Worm (Caenorhabditis elegans) whole organism, L4 larva: ENCODE data around the gene tre-4.

Source experiments
- T20F7.1 ChIP-seq: fragments of 200-800 bp; sonication (Bioruptor generic); optimal IDR thresholded peaks from 2 replicates; lab custom pipeline; 2018; ENCODE audit warnings: mild to moderate bottlenecking, missing genetic modification characterization, missing compliant biosample characterization
- T26A8.4 ChIP-seq: fragments of 200-800 bp; sonication (Bioruptor generic); IDR thresholded peaks from 2 replicates; pipeline ENCODE4 v1.3.6; 2022; ENCODE audit warnings: missing genetic modification characterization, missing compliant biosample characterization
- ama-1 ChIP-seq: fragments of 150-350 bp; optimal IDR thresholded peaks from 2 replicates; lab custom pipeline; 2014; ENCODE audit warnings: inconsistent platforms, mixed read lengths
- arid-1 ChIP-seq: fragments of 200-800 bp; sonication (Bioruptor generic); conservative IDR thresholded peaks from 2 replicates; pipeline ENCODE4 v1.3.6; 2022; ENCODE audit warnings: missing genetic modification reagents, missing genetic modification characterization, missing compliant biosample characterization
- attf-4 ChIP-seq: sonication (generic microtip); optimal IDR thresholded peaks from 3 replicates; lab custom pipeline; 2017; ENCODE audit warnings: missing biosample characterization, missing genetic modification characterization
- ceh-20 ChIP-seq: fragments of 200-800 bp; sonication (Bioruptor generic); IDR thresholded peaks from 2 replicates; pipeline ENCODE4 v1.3.6; 2022; ENCODE audit warnings: missing genetic modification reagents, missing genetic modification characterization, missing compliant biosample characterization
- ctbp-1 ChIP-seq: fragments of 200-800 bp; sonication (Bioruptor generic); IDR thresholded peaks from 2 replicates; pipeline ENCODE4 v1.3.6; 2022; ENCODE audit warnings: missing genetic modification reagents, missing genetic modification characterization, missing compliant biosample characterization
- daf-19 ChIP-seq: fragments of 200-800 bp; sonication (Bioruptor generic); conservative IDR thresholded peaks from 2 replicates; pipeline ENCODE4 v1.3.6; 2022; ENCODE audit warnings: missing genetic modification characterization, missing compliant biosample characterization
- dmd-9 ChIP-seq: fragments of 200-800 bp; sonication (Bioruptor generic); IDR thresholded peaks from 2 replicates; pipeline ENCODE4 v1.3.6; 2022; ENCODE audit warnings: missing genetic modification reagents, missing genetic modification characterization, missing compliant biosample characterization
- dpl-1 ChIP-seq: fragments of 150-350 bp; optimal IDR thresholded peaks from 2 replicates; lab custom pipeline; 2014; ENCODE audit warnings: missing biosample characterization, missing genetic modification reagents, missing genetic modification characterization
- duxl-1 ChIP-seq: sonication (generic microtip); optimal IDR thresholded peaks from 2 replicates; lab custom pipeline; 2016; ENCODE audit warnings: mild to moderate bottlenecking, missing genetic modification characterization, moderate library complexity, missing compliant biosample characterization; ENCODE audit not compliant: poor library complexity
- egl-43 ChIP-seq: fragments of 200-800 bp; sonication (Bioruptor generic); IDR thresholded peaks from 2 replicates; pipeline ENCODE4 v1.3.6; 2022; ENCODE audit warnings: missing genetic modification reagents, missing genetic modification characterization, missing compliant biosample characterization
- fkh-10 ChIP-seq: fragments of 150-350 bp; optimal IDR thresholded peaks from 2 replicates; lab custom pipeline; 2014; ENCODE audit warnings: missing biosample characterization, missing genetic modification reagents, missing genetic modification characterization
- hif-1 ChIP-seq, 2 experiments: sonication (generic microtip); optimal IDR thresholded peaks; 2 replicates each; lab custom pipeline; 2016 to 2017; ENCODE audit warnings: missing compliant biosample characterization in 2 of 2, missing genetic modification characterization in 2 of 2, missing genetic modification reagents in 2 of 2, missing genotype in 2 of 2, mild to moderate bottlenecking in 1 of 2
- hlh-11 ChIP-seq: fragments of 200-800 bp; sonication (Bioruptor generic); optimal IDR thresholded peaks from 2 replicates; lab custom pipeline; 2018; ENCODE audit warnings: mild to moderate bottlenecking, missing genetic modification characterization, missing compliant biosample characterization
- lim-7 ChIP-seq: fragments of 200-800 bp; sonication (Bioruptor generic); IDR thresholded peaks from 2 replicates; pipeline ENCODE4 v1.3.6; 2022; ENCODE audit warnings: missing genetic modification characterization, missing compliant biosample characterization
- lin-29 ChIP-seq: fragments of 200-800 bp; sonication (Bioruptor generic); IDR thresholded peaks from 2 replicates; pipeline ENCODE4 v1.3.6; 2022; ENCODE audit warnings: missing genetic modification reagents, missing genetic modification characterization, missing compliant biosample characterization
- lin-38 ChIP-seq: fragments of 200-800 bp; sonication (Bioruptor generic); IDR thresholded peaks from 2 replicates; pipeline ENCODE4 v1.3.6; 2022; ENCODE audit warnings: missing genetic modification reagents, missing genetic modification characterization, missing compliant biosample characterization
- mep-1 ChIP-seq: fragments of 150-350 bp; sonication (generic microtip); optimal IDR thresholded peaks from 3 replicates; lab custom pipeline; 2014; ENCODE audit warnings: missing biosample characterization, missing genetic modification characterization
- mes-2 ChIP-seq: sonication (generic microtip); optimal IDR thresholded peaks from 2 replicates; lab custom pipeline; 2016; ENCODE audit warnings: missing genotype, mild to moderate bottlenecking, missing genetic modification characterization, missing compliant biosample characterization; ENCODE audit not compliant: poor library complexity, severe bottlenecking
- mxl-2 ChIP-seq: fragments of 200-800 bp; sonication (Bioruptor generic); conservative IDR thresholded peaks from 2 replicates; pipeline ENCODE4 v1.3.6; 2022; ENCODE audit warnings: missing genetic modification reagents, missing genetic modification characterization, missing compliant biosample characterization
- nhr-102 ChIP-seq: sonication (generic microtip); optimal IDR thresholded peaks from 2 replicates; lab custom pipeline; 2016; ENCODE audit warnings: mild to moderate bottlenecking, missing genetic modification characterization, moderate library complexity, missing compliant biosample characterization
- nhr-11 ChIP-seq: fragments of 150-350 bp; optimal IDR thresholded peaks from 2 replicates; lab custom pipeline; 2014; ENCODE audit warnings: missing biosample characterization, missing genetic modification characterization
- nhr-111 ChIP-seq: fragments of 200-800 bp; sonication (Bioruptor generic); optimal IDR thresholded peaks from 2 replicates; lab custom pipeline; 2018; ENCODE audit warnings: mild to moderate bottlenecking, missing genetic modification characterization, missing compliant biosample characterization
- nhr-28 ChIP-seq: fragments of 150-350 bp; optimal IDR thresholded peaks from 2 replicates; lab custom pipeline; 2014; ENCODE audit warnings: missing biosample characterization, missing genetic modification characterization
- nhr-41 ChIP-seq: fragments of 200-800 bp; sonication (Bioruptor generic); IDR thresholded peaks from 2 replicates; pipeline ENCODE4 v1.3.6; 2022; ENCODE audit warnings: missing genetic modification reagents, missing genetic modification characterization, missing compliant biosample characterization
- nhr-6 ChIP-seq: fragments of 150-350 bp; optimal IDR thresholded peaks from 2 replicates; lab custom pipeline; 2014; ENCODE audit warnings: missing biosample characterization, missing genetic modification characterization
- pqm-1 ChIP-seq: sonication (generic microtip); optimal IDR thresholded peaks from 2 replicates; lab custom pipeline; 2017; ENCODE audit warnings: missing biosample characterization, missing genetic modification characterization
- saeg-2 ChIP-seq: fragments of 200-800 bp; sonication (Bioruptor generic); IDR thresholded peaks from 2 replicates; pipeline ENCODE4 v1.3.6; 2022; ENCODE audit warnings: missing genetic modification reagents, missing genetic modification characterization, missing compliant biosample characterization
- sdz-12 ChIP-seq: fragments of 200-800 bp; sonication (Bioruptor generic); optimal IDR thresholded peaks from 2 replicates; lab custom pipeline; 2018; ENCODE audit warnings: mild to moderate bottlenecking, missing genetic modification characterization, missing compliant biosample characterization
- set-16 ChIP-seq: fragments of 200-800 bp; sonication (Bioruptor generic); IDR thresholded peaks from 2 replicates; pipeline ENCODE4 v1.3.6; 2022; ENCODE audit warnings: missing genetic modification reagents, missing genetic modification characterization, missing compliant biosample characterization
- skn-1 ChIP-seq: fragments of 150-350 bp; optimal IDR thresholded peaks from 2 replicates; lab custom pipeline; 2014; ENCODE audit warnings: missing biosample characterization, missing genetic modification characterization
- snpc-1.2 ChIP-seq: fragments of 200-800 bp; sonication (Bioruptor generic); IDR thresholded peaks from 2 replicates; pipeline ENCODE4 v1.3.6; 2022; ENCODE audit warnings: missing genetic modification reagents, missing genetic modification characterization, missing compliant biosample characterization
- spr-3 ChIP-seq: fragments of 200-800 bp; sonication (Bioruptor generic); optimal IDR thresholded peaks from 2 replicates; lab custom pipeline; 2018; ENCODE audit warnings: mild to moderate bottlenecking, missing genetic modification characterization, missing compliant biosample characterization
- tag-97 ChIP-seq: fragments of 200-800 bp; sonication (Bioruptor generic); IDR thresholded peaks from 2 replicates; pipeline ENCODE4 v1.3.6; 2022; ENCODE audit warnings: missing genetic modification characterization, missing compliant biosample characterization
- unc-130 ChIP-seq: sonication (generic microtip); optimal IDR thresholded peaks from 2 replicates; lab custom pipeline; 2016; ENCODE audit warnings: missing genetic modification reagents, missing genetic modification characterization, missing compliant biosample characterization
- unc-62 ChIP-seq, 3 experiments: fragments of 150-350 bp in 1 of 3; sonication (generic microtip); optimal IDR thresholded peaks in 2 of 3; peaks in 1 of 3; 1 replicate in 1 of 3; 2 replicates in 2 of 3; lab custom pipeline; 2014 to 2017; ENCODE audit warnings: missing biosample characterization in 3 of 3, missing genetic modification characterization in 3 of 3, missing genetic modification reagents in 3 of 3, missing genotype in 1 of 3
- vab-7 ChIP-seq: fragments of 200-800 bp; sonication (Bioruptor generic); IDR thresholded peaks from 2 replicates; pipeline ENCODE4 v1.3.6; 2022; ENCODE audit warnings: missing genetic modification reagents, missing genetic modification characterization, missing compliant biosample characterization
- zag-1 ChIP-seq: fragments of 150-350 bp; optimal IDR thresholded peaks from 2 replicates; lab custom pipeline; 2014; ENCODE audit warnings: missing biosample characterization, missing genetic modification characterization
- zfp-2 ChIP-seq: sonication (generic microtip); optimal IDR thresholded peaks from 2 replicates; lab custom pipeline; 2016; ENCODE audit warnings: mild to moderate bottlenecking, missing genetic modification characterization, missing compliant biosample characterization
- zfp-3 ChIP-seq: fragments of 200-800 bp; sonication (Bioruptor generic); conservative IDR thresholded peaks from 2 replicates; pipeline ENCODE4 v1.3.6; 2022; ENCODE audit warnings: missing genetic modification reagents, missing genetic modification characterization, missing compliant biosample characterization

tre-4 gene

DNA sequence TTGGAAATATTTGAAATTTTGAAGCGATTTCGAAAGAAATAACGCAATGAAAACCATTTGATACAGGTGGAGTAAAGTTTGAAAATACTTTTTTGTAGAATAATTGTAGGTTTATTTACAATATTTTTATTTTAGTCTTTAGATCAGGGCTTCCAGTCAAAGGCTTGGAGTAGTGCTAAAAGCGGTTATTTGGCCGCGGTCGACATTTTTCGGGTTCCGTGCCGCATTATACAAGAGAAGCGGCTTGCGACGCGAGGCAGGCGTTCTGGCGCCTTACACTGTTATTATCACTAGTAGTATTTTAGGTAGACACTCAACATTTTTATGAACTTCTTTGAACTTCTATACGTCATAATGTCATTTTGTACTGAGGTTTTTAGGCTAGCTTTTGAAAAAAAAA, 34.5 kb downstream of the tre-4 start:
- TF ChIP-seq saeg-2 (no peak), mes-2 (tag; lab: Kevin White, UChicago) (no peak), skn-1 (tag; lab: Kevin White, UChicago) (no peak), nhr-111 (GFP tag; lab: Kevin White, UChicago) (no peak), zag-1 (tag; lab: Kevin White, UChicago) (no peak), nhr-28 (tag; lab: Kevin White, UChicago) (no peak)

DNA sequence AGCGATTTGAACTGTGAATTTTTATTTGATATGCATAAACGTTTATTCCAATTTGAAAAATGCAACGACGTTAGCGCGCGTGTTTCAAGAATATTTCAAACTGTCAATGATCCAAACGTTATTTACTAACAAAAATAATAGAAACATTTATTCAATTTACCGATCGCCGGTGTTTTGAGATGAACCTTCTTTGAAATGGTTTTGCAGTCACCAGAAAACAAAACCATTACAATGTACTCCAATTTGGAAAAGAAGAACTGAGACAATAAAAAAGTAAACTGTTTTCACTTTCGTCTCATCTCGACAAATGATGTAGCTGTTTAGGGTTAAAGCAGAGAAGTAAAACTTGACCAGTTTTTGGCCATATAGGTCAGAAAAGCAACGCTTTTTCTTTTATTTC, 35.3 kb downstream of the tre-4 start, which contains the start of gene H06A10.1:
TSS of gene H06A10.1 (plus strand) at position 301 of the 400 bp plus-strand sequence.
- TF ChIP-seq zfp-3 (GFP tag; lab: Robert Waterston, UW) (no peak), nhr-28 (tag; lab: Kevin White, UChicago) (no peak), daf-19 (no peak), dmd-9 (GFP tag; lab: Robert Waterston, UW) (no peak), mep-1 (tag; lab: Kevin White, UChicago) (no peak)

DNA sequence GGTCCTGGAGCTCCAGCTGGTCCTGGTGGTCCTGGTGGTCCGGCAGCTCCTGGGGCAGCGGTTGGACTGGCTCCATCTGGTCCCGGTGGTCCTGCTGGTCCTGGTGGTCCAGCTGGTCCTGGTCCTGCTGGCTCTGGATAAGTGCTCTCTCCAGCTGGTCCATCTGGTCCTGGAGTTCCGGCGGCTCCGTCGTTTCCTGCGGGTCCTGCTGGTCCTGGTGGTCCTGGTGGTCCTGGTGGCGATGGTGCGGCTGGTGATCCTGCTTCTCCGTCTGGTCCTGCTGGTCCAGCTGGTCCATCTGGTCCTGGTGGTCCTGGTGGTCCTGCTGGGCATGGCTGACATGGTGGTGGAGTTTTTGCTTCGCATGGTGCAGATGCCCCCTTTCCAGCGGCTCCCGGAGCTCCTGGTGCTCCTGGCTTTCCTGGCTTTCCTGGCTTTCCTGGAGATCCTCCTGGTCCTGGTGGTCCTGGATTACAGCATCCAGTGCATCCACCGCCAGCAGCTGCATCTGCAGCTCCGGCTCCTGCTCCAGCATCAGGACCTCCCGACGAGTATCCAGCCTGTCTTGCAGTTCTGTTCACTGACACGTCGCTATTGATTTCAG, 38.4 kb downstream of the tre-4 start:
- no peak for TF ChIP-seq nhr-28 (tag; lab: Kevin White, UChicago)
- TF ChIP-seq unc-130 (GFP tag; lab: Kevin White, UChicago): no peak
- peak; percentile 65; the same call in 1 of the 2 replicates for TF ChIP-seq egl-43
- TF ChIP-seq duxl-1 (tag; lab: Kevin White, UChicago): no peak
- TF ChIP-seq set-16 (GFP tag; lab: Robert Waterston, UW): peak; percentile 98

DNA sequence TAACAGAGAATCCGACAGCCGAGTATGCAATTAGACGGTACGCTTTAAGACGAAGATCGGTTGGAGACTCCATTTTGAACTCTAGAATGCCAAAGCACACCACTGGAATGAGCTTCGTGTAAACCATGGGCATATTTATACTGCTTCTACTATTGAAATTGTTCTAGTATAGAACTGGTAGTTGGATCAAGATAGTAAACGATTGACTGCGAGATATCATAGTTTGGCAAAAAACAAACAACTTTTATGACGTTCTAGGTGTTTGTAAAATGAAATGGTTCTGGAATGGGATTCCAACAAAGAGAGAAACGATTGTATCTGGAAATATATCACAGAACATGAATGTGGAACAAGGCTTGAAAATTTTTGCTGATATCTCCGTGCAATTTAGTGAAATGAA, 39.0 kb downstream of the tre-4 start, which contains the start of gene col-185:
TSS of gene col-185 (minus strand) at position 101 of the 400 bp plus-strand sequence.
- TF ChIP-seq nhr-11 (tag; lab: Kevin White, UChicago) (no peak), unc-62 (GFP tag; optimal IDR thresholded peaks at IDR 0.05 in 1 of 2; lab: Kevin White, UChicago) (peak in 1 of 2 experiments; percentile 40), unc-62 (tag; optimal IDR thresholded peaks at IDR 0.05; lab: Kevin White, UChicago) (no peak)

DNA sequence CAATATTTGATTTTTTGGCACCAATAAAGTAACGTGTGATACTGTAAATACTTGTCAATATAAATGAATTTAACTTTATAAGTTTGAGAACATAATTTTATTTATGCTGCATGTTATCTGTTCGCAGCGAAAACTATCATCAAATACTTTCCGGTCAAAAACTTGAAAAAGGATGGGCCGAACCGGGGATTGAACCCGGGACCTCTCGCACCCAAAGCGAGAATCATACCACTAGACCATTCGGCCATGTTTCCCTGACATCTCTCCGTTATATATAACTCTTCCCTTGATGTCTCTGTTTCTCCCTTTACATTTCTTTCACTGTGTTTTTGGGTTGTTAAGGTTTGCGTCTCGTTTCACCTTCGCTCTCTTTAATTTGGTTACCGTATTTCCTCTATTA, 39.8 kb downstream of the tre-4 start:
- TF ChIP-seq hlh-11 (tag; lab: Kevin White, UChicago) (peak; percentile 55), tag-97 (GFP tag; lab: Robert Waterston, UW) (no peak), hif-1 (tag; optimal IDR thresholded peaks at IDR 0.05; lab: Kevin White, UChicago) (peak in 1 of 2 experiments; percentile 51), arid-1 (peak; percentile 81), lim-7 (GFP tag; lab: Robert Waterston, UW) (peak; percentile 93), ctbp-1 (GFP tag; lab: Robert Waterston, UW) (peak; percentile 79), dpl-1 (GFP tag; lab: Kevin White, UChicago) (peak; percentile 0), snpc-1.2 (peak; percentile 91), lin-38 (peak; percentile 76), dmd-9 (GFP tag; lab: Robert Waterston, UW) (0 out of 2 replicates have a peak, but pooled peaks have one; percentile 23), ceh-20 (GFP tag; lab: Robert Waterston, UW) (peak; percentile 83), attf-4 (tag; lab: Kevin White, UChicago) (no peak), mxl-2 (GFP tag; lab: Robert Waterston, UW) (0 out of 2 replicates have a peak, but pooled peaks have one; percentile 44), duxl-1 (tag; lab: Kevin White, UChicago) (peak; percentile 80), nhr-41 (no peak), ama-1 (lab: Kevin White, UChicago) (no peak), T20F7.1 (GFP tag; lab: Kevin White, UChicago) (peak; percentile 53), daf-19 (no peak), vab-7 (GFP tag; lab: Robert Waterston, UW) (peak; percentile 90), pqm-1 (no peak), lin-29 (GFP tag; lab: Robert Waterston, UW) (peak; percentile 64; the same call in 1 of the 2 replicates), nhr-102 (tag; lab: Kevin White, UChicago) (peak; percentile 68), T26A8.4 (GFP tag; lab: Robert Waterston, UW) (peak; percentile 83), spr-3 (GFP tag; lab: Kevin White, UChicago) (peak; percentile 65), sdz-12 (peak; percentile 7), nhr-6 (peak; percentile 55), fkh-10 (GFP tag; lab: Kevin White, UChicago) (no peak), zfp-2 (tag; lab: Kevin White, UChicago) (peak; percentile 6)
